Fruit fly (Drosophila melanogaster) whole organism, prepupa: ENCODE data around the gene CG15282.
"Not testable (repeated sequence)": the region's sequence is repeated elsewhere in the genome, so short reads cannot be mapped to it uniquely, and the experiment has no call there.

Experiments
- Blimp-1 ChIP-seq: fragments of 200-800 bp; sonication (Bioruptor generic); optimal IDR thresholded peaks from 3 replicates; lab custom pipeline; 2017; ENCODE audit warnings: missing biosample characterization, missing genetic modification characterization, mild to moderate bottlenecking, moderate library complexity, missing genetic modification reagents
- CG10631 ChIP-seq: fragments of 200-800 bp; sonication (Bioruptor generic); optimal IDR thresholded peaks from 2 replicates; lab custom pipeline; 2016; ENCODE audit warnings: missing biosample characterization, missing genetic modification characterization
- CG11762 ChIP-seq: fragments of 200-800 bp; sonication (Bioruptor generic); optimal IDR thresholded peaks from 3 replicates; lab custom pipeline; 2016; ENCODE audit warnings: missing biosample characterization, missing genetic modification characterization; ENCODE audit not compliant: insufficient read depth
- CG1621 ChIP-seq: fragments of 200-800 bp; sonication (Bioruptor generic); optimal IDR thresholded peaks from 3 replicates; lab custom pipeline; 2018; ENCODE audit warnings: missing biosample characterization, mild to moderate bottlenecking, missing genetic modification characterization
- CG3032 ChIP-seq: fragments of 200-800 bp; optimal IDR thresholded peaks from 2 replicates; lab custom pipeline; 2019; ENCODE audit warnings: missing biosample characterization, mild to moderate bottlenecking, missing genetic modification characterization, moderate library complexity
- CG32006 ChIP-seq: fragments of 200-800 bp; sonication (Bioruptor generic); optimal IDR thresholded peaks from 3 replicates; lab custom pipeline; 2017; ENCODE audit warnings: missing biosample characterization, mild to moderate bottlenecking, missing genetic modification characterization
- CG34406 ChIP-seq: fragments of 200-800 bp; sonication (Bioruptor generic); optimal IDR thresholded peaks from 3 replicates; lab custom pipeline; 2016; ENCODE audit warnings: missing biosample characterization, missing genetic modification characterization
- CG3919 ChIP-seq: fragments of 200-800 bp; sonication (Bioruptor generic); optimal IDR thresholded peaks from 3 replicates; lab custom pipeline; 2016; ENCODE audit warnings: missing biosample characterization, missing genetic modification characterization
- CG6163 ChIP-seq: fragments of 200-800 bp; sonication (Bioruptor generic); IDR thresholded peaks from 3 replicates; pipeline ENCODE4 v1.3.6; 2022; ENCODE audit warnings: missing biosample characterization, missing genetic modification characterization
- CG6276 ChIP-seq: fragments of 200-800 bp; sonication (Bioruptor generic); optimal IDR thresholded peaks from 2 replicates; lab custom pipeline; 2017; ENCODE audit warnings: missing biosample characterization, mild to moderate bottlenecking, missing genetic modification characterization
- CG6792 ChIP-seq: fragments of 200-800 bp; sonication (Bioruptor generic); optimal IDR thresholded peaks from 3 replicates; lab custom pipeline; 2016; ENCODE audit warnings: missing biosample characterization, missing genetic modification characterization
- CG6808 ChIP-seq: fragments of 200-800 bp; sonication (Bioruptor generic); optimal IDR thresholded peaks from 3 replicates; lab custom pipeline; 2017; ENCODE audit warnings: missing biosample characterization, missing genetic modification characterization, mild to moderate bottlenecking, moderate library complexity, missing genetic modification reagents
- CG6854 ChIP-seq: fragments of 200-800 bp; sonication (Bioruptor generic); optimal IDR thresholded peaks from 2 replicates; lab custom pipeline; 2017; ENCODE audit warnings: missing biosample characterization, mild to moderate bottlenecking, missing genetic modification characterization
- CG8319 ChIP-seq: fragments of 200-800 bp; sonication (Bioruptor generic); optimal IDR thresholded peaks from 3 replicates; lab custom pipeline; 2016; ENCODE audit warnings: missing biosample characterization, missing genetic modification characterization
- CG9139 ChIP-seq: fragments of 200-800 bp; sonication (Bioruptor generic); optimal IDR thresholded peaks from 3 replicates; lab custom pipeline; 2017; ENCODE audit warnings: missing biosample characterization, mild to moderate bottlenecking, missing genetic modification characterization
- Eip78C ChIP-seq: fragments of 200-800 bp; sonication (Bioruptor generic); peaks from one replicate; lab custom pipeline; 2016; ENCODE audit warnings: missing biosample characterization, missing genetic modification characterization
- Ets21C ChIP-seq: fragments of 200-800 bp; sonication (Bioruptor generic); optimal IDR thresholded peaks from 3 replicates; lab custom pipeline; 2016; ENCODE audit warnings: missing biosample characterization, missing genetic modification characterization
- Ets96B ChIP-seq: fragments of 200-800 bp; optimal IDR thresholded peaks from 2 replicates; lab custom pipeline; 2019; ENCODE audit warnings: missing biosample characterization, mild to moderate bottlenecking, missing genetic modification characterization, moderate library complexity
- Gug ChIP-seq: fragments of 200-800 bp; sonication (Bioruptor generic); IDR thresholded peaks from 2 replicates; pipeline ENCODE4 v1.3.6; 2022; ENCODE audit warnings: missing biosample characterization, missing genetic modification characterization
- Hr38 ChIP-seq: sonication (Bioruptor generic); optimal IDR thresholded peaks from 2 replicates; lab custom pipeline; 2016; ENCODE audit warnings: missing biosample characterization, missing genetic modification characterization
- Hr4 ChIP-seq: fragments of 200-800 bp; sonication (Bioruptor generic); optimal IDR thresholded peaks from 3 replicates; lab custom pipeline; 2016; ENCODE audit warnings: missing biosample characterization, missing genetic modification characterization
- Lpt ChIP-seq: fragments of 200-800 bp; sonication (Bioruptor generic); optimal IDR thresholded peaks from 3 replicates; lab custom pipeline; 2016; ENCODE audit warnings: missing biosample characterization, missing genetic modification characterization
- OdsH ChIP-seq: fragments of 200-800 bp; sonication (Bioruptor generic); optimal IDR thresholded peaks from 3 replicates; lab custom pipeline; 2016; ENCODE audit warnings: missing biosample characterization, missing genetic modification characterization
- Smox ChIP-seq: fragments of 200-800 bp; sonication (Bioruptor generic); optimal IDR thresholded peaks from 3 replicates; lab custom pipeline; 2016; ENCODE audit warnings: missing biosample characterization, missing genetic modification characterization
- Sox15 ChIP-seq: fragments of 200-800 bp; sonication (Bioruptor generic); optimal IDR thresholded peaks from 3 replicates; lab custom pipeline; 2016; ENCODE audit warnings: missing biosample characterization, missing genetic modification characterization
- achi ChIP-seq: fragments of 200-800 bp; sonication (Bioruptor generic); optimal IDR thresholded peaks from 3 replicates; lab custom pipeline; 2016; ENCODE audit warnings: missing biosample characterization, missing genetic modification characterization
- acj6 ChIP-seq: fragments of 200-800 bp; sonication (Bioruptor generic); optimal IDR thresholded peaks from 3 replicates; lab custom pipeline; 2016; ENCODE audit warnings: missing biosample characterization, missing genetic modification characterization
- fd59A ChIP-seq: fragments of 200-800 bp; sonication (Bioruptor generic); optimal IDR thresholded peaks from 2 replicates; lab custom pipeline; 2017; ENCODE audit warnings: missing biosample characterization, mild to moderate bottlenecking, missing genetic modification characterization, missing genetic modification reagents
- fd85E ChIP-seq: fragments of 200-800 bp; sonication (Bioruptor generic); optimal IDR thresholded peaks from 3 replicates; lab custom pipeline; 2016; ENCODE audit warnings: missing biosample characterization, missing genetic modification characterization
- lz ChIP-seq: fragments of 200-800 bp; sonication (Bioruptor generic); optimal IDR thresholded peaks from 3 replicates; lab custom pipeline; 2016; ENCODE audit warnings: missing biosample characterization, missing genetic modification characterization
- pdm3 ChIP-seq: fragments of 200-800 bp; sonication (Bioruptor generic); optimal IDR thresholded peaks from 3 replicates; lab custom pipeline; 2016; ENCODE audit warnings: missing biosample characterization, missing genetic modification characterization
- svp ChIP-seq: fragments of 200-800 bp; sonication (Bioruptor generic); peaks from one replicate; lab custom pipeline; 2016; ENCODE audit warnings: missing biosample characterization, missing genetic modification characterization
- topi ChIP-seq: fragments of 200-800 bp; sonication (Bioruptor generic); optimal IDR thresholded peaks from 3 replicates; lab custom pipeline; 2016; ENCODE audit warnings: missing biosample characterization, missing genetic modification characterization

CG15282 gene

dm6 chr2L:14741740-14742139 lies 29.5 kb downstream of the CG15282 start, which contains the start of gene CG42586:
TSS of gene CG42586 (minus strand) at chr2L:14741840.
- not testable (repeated sequence) for TF ChIP-seq Sox15 (GFP tag; lab: Kevin White, UChicago); CG6163 (GFP tag; lab: Robert Waterston, UW); CG11762

dm6 chr2L:14742893-14743292 lies 30.6 kb downstream of the CG15282 start, which contains the start of gene CG34166:
TSS of gene CG34166 (plus strand) at chr2L:14743193.
- TF ChIP-seq Hr38 (GFP tag; lab: Kevin White, UChicago); Ets96B (tag; lab: Kevin White, UChicago); Hr4 (GFP tag; lab: Kevin White, UChicago): not testable (repeated sequence)

dm6 chr2L:14743337-14743736 lies 31.1 kb downstream of the CG15282 start:
- no peak for TF ChIP-seq CG3919 (GFP tag; lab: Kevin White, UChicago)
- no peak for TF ChIP-seq CG34406 (GFP tag; lab: Kevin White, UChicago)
- TF ChIP-seq fd59A, result no peak
- TF ChIP-seq pdm3 (GFP tag; lab: Kevin White, UChicago), result no peak
- TF ChIP-seq CG10631 (GFP tag; lab: Kevin White, UChicago), result no peak
- TF ChIP-seq CG32006 (GFP tag; lab: Kevin White, UChicago), result no peak
- TF ChIP-seq achi (GFP tag; lab: Kevin White, UChicago), result no peak
- TF ChIP-seq Ets21C (GFP tag; lab: Kevin White, UChicago), result no peak
- TF ChIP-seq CG6854 (GFP tag; lab: Kevin White, UChicago), result no peak
- no peak for TF ChIP-seq CG6792
- TF ChIP-seq OdsH (GFP tag; lab: Kevin White, UChicago), result no peak
- TF ChIP-seq CG6808 (GFP tag; lab: Kevin White, UChicago), result no peak

dm6 chr2L:14744121-14744520 lies 31.9 kb downstream of the CG15282 start, which contains the start of gene CG42681:
TSS of gene CG42681 (plus strand) at chr2L:14744421.
- TF ChIP-seq CG32006 (GFP tag; lab: Kevin White, UChicago) (peak; percentile 32), topi (GFP tag; lab: Kevin White, UChicago) (no peak), OdsH (GFP tag; lab: Kevin White, UChicago) (no peak), Eip78C (peak; percentile 48), CG3032 (tag; lab: Kevin White, UChicago) (no peak), svp (GFP tag; lab: Kevin White, UChicago) (peak; percentile 51), Ets21C (GFP tag; lab: Kevin White, UChicago) (no peak), achi (GFP tag; lab: Kevin White, UChicago) (no peak), Hr4 (GFP tag; lab: Kevin White, UChicago) (peak; percentile 36), Lpt (GFP tag; lab: Kevin White, UChicago) (no peak), CG6792 (no peak), lz (no peak), CG9139 (GFP tag; lab: Kevin White, UChicago) (no peak)

dm6 chr2L:14745068-14745467 lies 32.8 kb downstream of the CG15282 start, which contains the start of gene CG42587:
TSS of gene CG42587 (minus strand) at chr2L:14745210.
- TF ChIP-seq Smox (GFP tag; lab: Kevin White, UChicago), result no peak
- no peak for TF ChIP-seq CG8319
- TF ChIP-seq CG6163 (GFP tag; lab: Robert Waterston, UW), result no peak
- peak; percentile 70 for TF ChIP-seq svp (GFP tag; lab: Kevin White, UChicago)

dm6 chr2L:14746068-14746467 lies 33.8 kb downstream of the CG15282 start:
- TF ChIP-seq CG11762 (no peak), acj6 (GFP tag; lab: Kevin White, UChicago) (no peak), CG10631 (GFP tag; lab: Kevin White, UChicago) (no peak), fd85E (GFP tag; lab: Kevin White, UChicago) (no peak), fd59A (no peak), Blimp-1 (GFP tag; lab: Kevin White, UChicago) (no peak), CG32006 (GFP tag; lab: Kevin White, UChicago) (no peak), CG1621 (tag; lab: Kevin White, UChicago) (no peak), CG3032 (tag; lab: Kevin White, UChicago) (no peak), CG34406 (GFP tag; lab: Kevin White, UChicago) (no peak), Gug (GFP tag; lab: Robert Waterston, UW) (no peak), CG6276 (no peak)
